Worm (Caenorhabditis elegans) whole organism, young adult: ENCODE measurements around the gene F20G2.2.

Experiments used
- Y56A3A.18 ChIP-seq: fragments of 200-800 bp; sonication (Bioruptor generic); IDR thresholded peaks from 2 replicates; pipeline ENCODE4 v1.3.6; 2022; ENCODE audit warnings: missing genetic modification reagents, missing genetic modification characterization, missing compliant biosample characterization
- attf-6 ChIP-seq: fragments of 200-800 bp; sonication (Bioruptor generic); IDR thresholded peaks from 2 replicates; pipeline ENCODE4 v1.3.6; 2022; ENCODE audit warnings: missing genetic modification reagents, missing genetic modification characterization, missing compliant biosample characterization
- cebp-1 ChIP-seq, 2 experiments: fragments of 200-800 bp in 1 of 2; sonication (Bioruptor generic) in 1 of 2; sonication (generic microtip) in 1 of 2; IDR thresholded peaks in 1 of 2; optimal IDR thresholded peaks in 1 of 2; 2 replicates each; pipeline versions ENCODE4 v1.3.6 to Lab custom; 2017 to 2022; ENCODE audit warnings: missing compliant biosample characterization in 2 of 2, missing genetic modification characterization in 2 of 2, mild to moderate bottlenecking in 1 of 2, missing genetic modification reagents in 1 of 2, moderate library complexity in 1 of 2
- egl-44 ChIP-seq: fragments of 200-800 bp; sonication (Bioruptor generic); IDR thresholded peaks from 2 replicates; pipeline ENCODE4 v1.3.6; 2022; ENCODE audit warnings: missing genetic modification reagents, missing genetic modification characterization, missing compliant biosample characterization
- mes-4 ChIP-seq: sonication (generic microtip); optimal IDR thresholded peaks from 2 replicates; lab custom pipeline; 2016; ENCODE audit warnings: missing genotype, missing genetic modification characterization, missing compliant biosample characterization
- pbrm-1 ChIP-seq: fragments of 200-800 bp; sonication (Bioruptor generic); IDR thresholded peaks from 2 replicates; pipeline ENCODE4 v1.3.6; 2022; ENCODE audit warnings: missing genetic modification reagents, missing genetic modification characterization, missing compliant biosample characterization
- somi-1 ChIP-seq: fragments of 200-800 bp; sonication (Bioruptor generic); optimal IDR thresholded peaks from 2 replicates; lab custom pipeline; 2018; ENCODE audit warnings: mild to moderate bottlenecking, missing genetic modification characterization, missing compliant biosample characterization
- unc-130 ChIP-seq: sonication (generic microtip); optimal IDR thresholded peaks from 2 replicates; lab custom pipeline; 2016; ENCODE audit warnings: missing genetic modification reagents, missing genetic modification characterization, missing compliant biosample characterization
- ztf-18 ChIP-seq: sonication (generic microtip); optimal IDR thresholded peaks from 2 replicates; lab custom pipeline; 2016; ENCODE audit warnings: missing genotype, mild to moderate bottlenecking, missing genetic modification characterization, missing compliant biosample characterization

DNA sequence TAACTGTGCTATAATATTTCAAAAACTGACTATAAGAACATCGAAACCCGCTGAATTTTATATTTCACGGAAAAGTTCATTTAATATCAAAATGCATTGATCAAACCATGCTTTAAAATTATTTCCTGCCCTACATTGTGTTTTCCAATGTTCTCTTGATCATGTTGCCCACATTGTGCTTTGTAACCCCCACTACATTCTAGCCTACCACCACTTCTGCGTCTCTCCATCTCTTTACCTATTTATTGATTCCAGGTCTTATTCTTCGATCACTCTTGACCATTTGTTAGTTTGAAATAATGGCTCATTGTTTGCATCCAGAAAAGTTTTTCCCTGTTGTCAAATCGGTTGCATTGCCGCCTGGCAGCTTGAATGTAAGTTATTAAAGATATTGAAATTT, 26.0 kb upstream of the F20G2.2 start, which contains the start of gene decr-1.1:
- TF ChIP-seq unc-130 (GFP tag; lab: Kevin White, UChicago) (no peak), attf-6 (GFP tag; lab: Robert Waterston, UW) (no peak), pbrm-1 (GFP tag; lab: Robert Waterston, UW) (no peak), mes-4 (tag; lab: Kevin White, UChicago) (no peak), cebp-1 (GFP tag; IDR thresholded peaks at IDR 0.05; lab: Robert Waterston, UW) (no peak), cebp-1 (tag; optimal IDR thresholded peaks at IDR 0.05; lab: Kevin White, UChicago) (no peak), somi-1 (GFP tag; lab: Kevin White, UChicago) (no peak), ztf-18 (no peak), Y56A3A.18 (GFP tag; lab: Robert Waterston, UW) (no peak), egl-44 (no peak)
